Worm (Caenorhabditis elegans) whole organism, L3 larva: ENCODE data around the gene drr-1.
A peak's percentile ranks its signal among the peaks of the same experiment; 100 is the strongest.

Source experiments
- R02D3.7 ChIP-seq: fragments of 150-350 bp; optimal IDR thresholded peaks from 2 replicates; lab custom pipeline; 2014; ENCODE audit warnings: missing biosample characterization, missing genetic modification characterization
- ama-1 ChIP-seq: fragments of 150-350 bp; optimal IDR thresholded peaks from 2 replicates; lab custom pipeline; 2018
- ceh-28 ChIP-seq: fragments of 150-350 bp; optimal IDR thresholded peaks from 2 replicates; lab custom pipeline; 2014; ENCODE audit warnings: missing biosample characterization, missing genetic modification reagents, missing genetic modification characterization
- ceh-82 ChIP-seq: fragments of 150-350 bp; optimal IDR thresholded peaks from 2 replicates; lab custom pipeline; 2014; ENCODE audit warnings: missing biosample characterization, missing genetic modification characterization
- egl-27 ChIP-seq: sonication (generic microtip); optimal IDR thresholded peaks from 4 replicates; lab custom pipeline; 2017; ENCODE audit warnings: missing biosample characterization, missing genetic modification reagents, missing genetic modification characterization
- egl-5 ChIP-seq: fragments of 150-350 bp; optimal IDR thresholded peaks from 2 replicates; lab custom pipeline; 2017; ENCODE audit warnings: missing biosample characterization, missing genetic modification reagents, missing genetic modification characterization, inconsistent platforms
- elt-2 ChIP-seq: sonication (generic microtip); optimal IDR thresholded peaks from 2 replicates; lab custom pipeline; 2016; ENCODE audit warnings: missing genetic modification reagents, mild to moderate bottlenecking, missing genetic modification characterization, missing compliant biosample characterization
- elt-3 ChIP-seq, 3 experiments: fragments of 150-350 bp in 1 of 3; sonication (generic microtip) in 2 of 3; optimal IDR thresholded peaks; 2 replicates in 2 of 3; 4 replicates in 1 of 3; lab custom pipeline; 2014 to 2017; ENCODE audit warnings: missing biosample characterization in 3 of 3, missing genetic modification characterization in 3 of 3
- eor-1 ChIP-seq, 2 experiments: fragments of 150-350 bp; optimal IDR thresholded peaks; 2 replicates each; lab custom pipeline; 2014 to 2018; ENCODE audit warnings: missing biosample characterization in 2 of 2, missing genetic modification characterization in 2 of 2
- fkh-10 ChIP-seq: sonication (generic microtip); optimal IDR thresholded peaks from 2 replicates; lab custom pipeline; 2017; ENCODE audit warnings: missing biosample characterization, missing genetic modification reagents, missing genetic modification characterization
- fkh-2 ChIP-seq: fragments of 150-350 bp; optimal IDR thresholded peaks from 2 replicates; lab custom pipeline; 2014; ENCODE audit warnings: missing biosample characterization, missing genetic modification reagents, missing genetic modification characterization
- hmg-11 ChIP-seq: sonication (generic microtip); optimal IDR thresholded peaks from 2 replicates; lab custom pipeline; 2016; ENCODE audit warnings: missing genetic modification characterization, missing compliant biosample characterization
- jun-1 ChIP-seq: fragments of 150-350 bp; optimal IDR thresholded peaks from 2 replicates; lab custom pipeline; 2014; ENCODE audit warnings: missing biosample characterization, missing genetic modification reagents, missing genetic modification characterization
- lin-15B ChIP-seq: fragments of 150-350 bp; optimal IDR thresholded peaks from 2 replicates; lab custom pipeline; 2014; ENCODE audit warnings: missing biosample characterization, missing genetic modification characterization
- lin-39 ChIP-seq: fragments of 150-350 bp; optimal IDR thresholded peaks from 2 replicates; lab custom pipeline; 2018; ENCODE audit warnings: missing biosample characterization, missing genetic modification reagents, missing genetic modification characterization
- nfya-1 ChIP-seq: sonication (generic microtip); optimal IDR thresholded peaks from 2 replicates; lab custom pipeline; 2017; ENCODE audit warnings: missing genetic modification characterization, mild to moderate bottlenecking, missing compliant biosample characterization, antibody characterized with exemption, moderate library complexity; ENCODE audit not compliant: insufficient read depth
- nhr-11 ChIP-seq: fragments of 150-350 bp; optimal IDR thresholded peaks from 2 replicates; lab custom pipeline; 2014; ENCODE audit warnings: missing biosample characterization, missing genetic modification characterization
- nhr-23 ChIP-seq: fragments of 150-350 bp; optimal IDR thresholded peaks from 2 replicates; lab custom pipeline; 2014; ENCODE audit warnings: missing biosample characterization, missing genetic modification reagents, missing genetic modification characterization
- nhr-237 ChIP-seq: fragments of 150-350 bp; optimal IDR thresholded peaks from 2 replicates; lab custom pipeline; 2014; ENCODE audit warnings: missing biosample characterization, missing genetic modification characterization
- nhr-25 ChIP-seq: sonication (generic microtip); optimal IDR thresholded peaks from 2 replicates; lab custom pipeline; 2017; ENCODE audit warnings: missing biosample characterization, missing genetic modification characterization
- nhr-28 ChIP-seq: fragments of 150-350 bp; optimal IDR thresholded peaks from 2 replicates; lab custom pipeline; 2014; ENCODE audit warnings: missing biosample characterization, missing genetic modification characterization
- nhr-43 ChIP-seq: sonication (generic microtip); optimal IDR thresholded peaks from 2 replicates; lab custom pipeline; 2016; ENCODE audit warnings: mild to moderate bottlenecking, missing genetic modification characterization, missing compliant biosample characterization; ENCODE audit not compliant: poor library complexity, severe bottlenecking
- nhr-77 ChIP-seq: fragments of 150-350 bp; optimal IDR thresholded peaks from 2 replicates; lab custom pipeline; 2014; ENCODE audit warnings: missing biosample characterization, missing genetic modification characterization
- pha-4 ChIP-seq: fragments of 150-350 bp; optimal IDR thresholded peaks from 2 replicates; lab custom pipeline; 2014; ENCODE audit warnings: missing biosample characterization, missing genetic modification reagents, missing genetic modification characterization
- pqm-1 ChIP-seq: fragments of 150-350 bp; optimal IDR thresholded peaks from 2 replicates; lab custom pipeline; 2017; ENCODE audit warnings: missing biosample characterization, missing genetic modification characterization, inconsistent platforms
- sea-2 ChIP-seq: fragments of 150-350 bp; sonication (generic microtip); optimal IDR thresholded peaks from 4 replicates; lab custom pipeline; 2014; ENCODE audit warnings: missing biosample characterization, missing genetic modification reagents, missing genetic modification characterization
- skn-1 ChIP-seq: fragments of 150-350 bp; optimal IDR thresholded peaks from 2 replicates; lab custom pipeline; 2014; ENCODE audit warnings: missing biosample characterization, missing genetic modification characterization
- snpc-4 ChIP-seq: fragments of 150-350 bp; optimal IDR thresholded peaks from 2 replicates; lab custom pipeline; 2014; ENCODE audit warnings: missing biosample characterization, missing genetic modification characterization
- tbx-2 ChIP-seq: sonication (generic microtip); optimal IDR thresholded peaks from 2 replicates; lab custom pipeline; 2016; ENCODE audit warnings: mild to moderate bottlenecking, missing genetic modification characterization, missing compliant biosample characterization
- unc-62 ChIP-seq: fragments of 150-350 bp; sonication (generic microtip); optimal IDR thresholded peaks from 4 replicates; lab custom pipeline; 2014; ENCODE audit warnings: missing biosample characterization, missing genetic modification reagents, missing genetic modification characterization
- ztf-11 ChIP-seq: fragments of 150-350 bp; optimal IDR thresholded peaks from 2 replicates; lab custom pipeline; 2014; ENCODE audit warnings: missing biosample characterization, missing genetic modification characterization
- ztf-4 ChIP-seq: fragments of 150-350 bp; optimal IDR thresholded peaks from 2 replicates; lab custom pipeline; 2014; ENCODE audit warnings: missing biosample characterization, missing genetic modification characterization

The drr-1 gene

DNA sequence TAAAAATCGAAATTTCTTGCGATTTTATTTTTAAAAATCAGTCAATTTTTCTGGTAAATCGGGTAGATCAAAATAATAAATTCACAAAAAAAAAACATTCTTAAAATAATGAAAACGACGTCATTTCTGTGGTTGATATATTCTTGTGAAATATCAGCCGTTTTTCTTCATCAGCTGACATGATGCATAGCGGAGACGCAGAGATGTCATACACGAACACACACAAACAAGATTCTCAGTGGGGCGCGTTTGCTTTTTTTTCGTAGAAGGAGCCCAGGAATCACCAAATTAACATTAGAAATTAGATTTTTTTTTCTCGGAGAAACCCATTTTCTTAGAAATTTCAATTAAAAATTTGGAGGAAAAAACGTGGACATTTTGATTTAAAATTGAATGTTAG is 48.0 kb downstream of the drr-1 start:
- TF ChIP-seq ztf-4 (tag; lab: Kevin White, UChicago) (no peak), tbx-2 (tag; lab: Kevin White, UChicago) (peak; percentile 5), elt-2 (peak; percentile 66), pqm-1 (peak; percentile 64), nhr-43 (tag; lab: Kevin White, UChicago) (peak; percentile 34), nhr-28 (tag; lab: Kevin White, UChicago) (no peak), ztf-11 (tag; lab: Kevin White, UChicago) (no peak), fkh-10 (GFP tag; lab: Kevin White, UChicago) (peak; percentile 57), ceh-28 (peak; percentile 64), pha-4 (tag; lab: Kevin White, UChicago) (peak; percentile 97), egl-5 (peak; percentile 84), ceh-82 (tag; lab: Kevin White, UChicago) (no peak), nfya-1 (tag; lab: Kevin White, UChicago) (peak; percentile 95), snpc-4 (tag; lab: Kevin White, UChicago) (peak; percentile 87), nhr-237 (tag; lab: Kevin White, UChicago) (no peak), sea-2 (GFP tag; lab: Kevin White, UChicago) (no peak), nhr-23 (tag; lab: Kevin White, UChicago) (peak; percentile 84), egl-27 (no peak), R02D3.7 (tag; lab: Kevin White, UChicago) (no peak), lin-39 (tag; lab: Kevin White, UChicago) (peak; percentile 77), skn-1 (tag; lab: Kevin White, UChicago) (peak; percentile 77), nhr-25 (peak; percentile 73), hmg-11 (peak; percentile 47), jun-1 (tag; lab: Kevin White, UChicago) (peak; percentile 57), unc-62 (GFP tag; lab: Kevin White, UChicago) (peak; percentile 22), nhr-11 (tag; lab: Kevin White, UChicago) (peak; percentile 51), fkh-2 (tag; lab: Kevin White, UChicago) (peak; percentile 73), ama-1 (lab: Kevin White, UChicago) (peak; percentile 63), lin-15B (tag; lab: Kevin White, UChicago) (peak; percentile 97)

DNA sequence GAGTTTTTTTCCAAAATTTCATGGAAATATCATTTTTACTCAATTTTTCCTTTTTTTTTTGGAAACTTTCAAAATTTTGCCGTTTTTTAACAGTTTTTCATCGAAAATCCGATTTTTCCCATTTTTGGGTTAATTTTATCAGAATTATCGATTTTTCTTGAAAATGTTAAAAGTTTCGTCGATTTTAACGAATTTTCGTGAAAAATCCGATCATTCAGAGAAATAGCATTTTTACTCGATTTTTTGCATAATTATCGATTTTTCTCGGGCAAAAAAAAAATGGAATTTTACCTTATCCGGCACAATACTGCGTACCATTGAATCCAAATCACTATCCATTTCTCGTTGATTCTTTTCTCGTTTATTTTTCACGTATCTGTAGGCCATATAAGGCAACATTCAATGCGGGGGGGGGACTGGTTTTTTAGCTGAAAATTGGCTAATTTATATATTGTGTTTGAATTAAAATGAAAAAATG is 48.5 kb downstream of the drr-1 start, which contains the start of gene tbc-14:
Gene tbc-14 (minus strand): TSS at position 428 of the 478 bp plus-strand sequence.
- TF ChIP-seq ceh-28 (peak; percentile 57), elt-3 (tag; optimal IDR thresholded peaks at IDR 0.05; lab: Kevin White, UChicago) (no peak), eor-1 (tag; optimal IDR thresholded peaks at IDR 0.05; lab: Kevin White, UChicago) (no peak), nhr-43 (tag; lab: Kevin White, UChicago) (no peak)

DNA sequence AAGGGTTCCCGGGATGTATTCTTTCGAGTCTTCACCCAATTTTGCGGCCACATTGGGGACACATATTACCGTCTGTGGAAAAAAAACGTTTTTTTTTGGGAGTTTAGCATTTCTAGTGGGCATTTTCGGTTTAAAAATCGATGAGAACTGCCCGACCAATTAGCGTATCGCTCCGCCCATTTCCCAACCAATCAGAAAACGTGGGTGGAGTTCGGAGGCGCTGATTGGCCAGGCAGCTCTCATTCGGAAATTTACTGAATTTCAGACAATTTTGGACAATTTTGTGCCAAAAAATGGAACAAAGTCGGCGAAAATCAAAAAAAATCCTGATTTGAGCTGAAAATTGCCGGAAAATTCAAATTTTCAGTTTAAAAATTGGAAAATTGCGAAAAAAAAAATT is 49.1 kb downstream of the drr-1 start:
- TF ChIP-seq pha-4 (tag; lab: Kevin White, UChicago) (no peak), nhr-77 (tag; lab: Kevin White, UChicago) (no peak), nfya-1 (tag; lab: Kevin White, UChicago) (peak; percentile 99), skn-1 (tag; lab: Kevin White, UChicago) (no peak)
